Worm (Caenorhabditis elegans): Measurements from ENCODE around the gene C50H11.13.

- TF ChIP-seq elt-2 (tag; optimal IDR thresholded peaks at IDR 0.05) = no peak
- TF ChIP-seq fkh-10 (GFP tag; optimal IDR thresholded peaks at IDR 0.05) = no peak
- no peak for TF ChIP-seq sea-2 (GFP tag; optimal IDR thresholded peaks at IDR 0.05)
- no peak for TF ChIP-seq unc-39 (tag; optimal IDR thresholded peaks at IDR 0.05)
- TF ChIP-seq unc-62 (GFP tag; optimal IDR thresholded peaks at IDR 0.05) = no peak
- TF ChIP-seq fos-1 (tag; optimal IDR thresholded peaks at IDR 0.05) = no peak
- no peak for TF ChIP-seq skn-1 (tag; optimal IDR thresholded peaks at IDR 0.05)
- no peak for TF ChIP-seq ZK546.5 (tag; optimal IDR thresholded peaks at IDR 0.05)
- TF ChIP-seq mdl-1 (tag; optimal IDR thresholded peaks at IDR 0.05) = no peak
- TF ChIP-seq aly-2 (tag; optimal IDR thresholded peaks at IDR 0.05) = no peak
- TF ChIP-seq ceh-9 (tag; optimal IDR thresholded peaks at IDR 0.05) = no peak
- no peak for TF ChIP-seq lsy-12 (tag; optimal IDR thresholded peaks at IDR 0.05)
Observed at ce11 chrV:3054254-3054653, 17.2 kb downstream of the C50H11.13 start, which contains the start of gene C50H11.8.

All from whole organism, L3 larva.